Worm (Caenorhabditis elegans): ENCODE data around the gene dnj-18.
A peak's percentile ranks its signal among the peaks of the same experiment; 100 is the strongest.

Gene dnj-18

DNA sequence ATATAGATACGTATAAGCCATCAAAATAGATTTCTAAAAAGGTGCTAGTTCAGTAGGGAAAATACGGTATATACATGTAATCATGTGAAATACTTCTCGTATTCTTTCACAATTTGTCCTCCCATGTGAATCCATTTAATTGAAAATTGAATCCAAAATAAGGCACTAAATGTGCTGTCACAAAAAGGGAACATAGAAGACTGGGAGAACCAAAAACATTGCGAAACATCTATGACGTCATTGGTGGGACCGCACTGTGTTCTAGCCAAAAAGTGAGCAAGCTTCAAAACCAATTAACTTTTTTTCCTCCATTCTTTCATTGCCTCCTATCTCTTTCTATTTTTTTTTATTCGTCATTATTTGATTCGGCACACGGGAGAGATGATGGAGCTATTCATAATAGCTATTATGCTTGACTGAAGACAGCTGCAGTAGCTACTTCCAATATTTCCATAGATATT, 39.5 kb upstream of the dnj-18 start, which contains the start of gene cdka-1 (continued):
- TF ChIP-seq cebp-1 (GFP tag; IDR thresholded peaks at IDR 0.05) (no peak), cebp-1 (tag; optimal IDR thresholded peaks at IDR 0.05) (peak; percentile 86), dox-1 (GFP tag; IDR thresholded peaks at IDR 0.05) (no peak), ztf-3 (GFP tag; optimal IDR thresholded peaks at IDR 0.05) (no peak), egl-44 (GFP tag; IDR thresholded peaks at IDR 0.05) (no peak), D2030.7 (GFP tag; IDR thresholded peaks at IDR 0.05) (no peak), unc-62 (GFP tag; optimal IDR thresholded peaks at IDR 0.05) (no peak)

DNA sequence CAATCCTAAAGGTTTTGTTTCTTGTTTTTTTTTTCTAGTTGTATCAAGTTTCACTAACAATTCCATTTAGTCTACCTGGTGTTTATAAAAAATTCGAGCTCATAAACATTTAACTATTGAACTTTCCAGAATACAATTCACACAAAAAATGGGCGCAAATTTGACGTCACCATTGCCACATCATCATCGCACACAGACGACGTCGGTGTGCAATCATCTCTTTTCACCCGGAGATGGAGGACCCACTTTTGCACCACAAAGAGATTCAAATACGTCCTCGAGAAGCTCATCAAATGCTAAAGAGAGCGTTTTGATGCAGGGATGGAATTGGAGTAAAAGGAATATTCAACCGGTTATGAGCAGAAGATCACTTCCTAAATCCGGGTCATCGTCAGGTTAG, 38.5 kb upstream of the dnj-18 start:
- TF ChIP-seq ceh-27 (GFP tag; optimal IDR thresholded peaks at IDR 0.05), result peak; percentile 72
- TF ChIP-seq sptf-2 (GFP tag; optimal IDR thresholded peaks at IDR 0.05), result no peak
- TF ChIP-seq D2030.7 (GFP tag; IDR thresholded peaks at IDR 0.05), result no peak

DNA sequence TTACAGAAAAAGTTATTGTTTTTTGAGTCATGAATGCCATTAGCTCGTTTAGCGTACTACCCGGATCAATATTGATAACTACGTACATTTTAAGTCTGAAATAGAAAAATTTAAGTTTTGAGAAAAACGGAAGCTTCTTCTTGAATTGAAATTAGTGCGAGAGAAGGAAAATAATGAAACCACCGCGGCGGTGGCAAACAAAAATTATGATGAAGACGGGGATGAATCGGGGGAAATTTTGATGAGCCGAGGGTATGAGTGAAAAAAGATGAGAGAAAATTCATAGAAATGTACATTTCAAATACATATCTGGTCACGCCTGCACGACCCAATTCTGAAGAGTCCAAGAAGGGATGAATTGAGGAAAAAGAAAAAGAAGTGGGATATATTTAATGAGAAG, 32.6 kb upstream of the dnj-18 start, which contains the start of gene T23F11.4:
Gene T23F11.4, minus strand, starts transcription at position 101 of the 400 bp plus-strand sequence.
- no peak for TF ChIP-seq T26A5.8 (tag; optimal IDR thresholded peaks at IDR 0.05)
- no peak for TF ChIP-seq F33H1.4 (GFP tag; IDR thresholded peaks at IDR 0.05)
- TF ChIP-seq mxl-1 (tag; optimal IDR thresholded peaks at IDR 0.05), result no peak
- no peak for TF ChIP-seq F23B12.7 (tag; optimal IDR thresholded peaks at IDR 0.05; ENCODE audit: insufficient read depth)
- TF ChIP-seq F37B4.10 (GFP tag; IDR thresholded peaks at IDR 0.05), result no peak
- no peak for TF ChIP-seq lin-54 (GFP tag; optimal IDR thresholded peaks at IDR 0.05)
- TF ChIP-seq ceh-27 (GFP tag; optimal IDR thresholded peaks at IDR 0.05), result no peak
- TF ChIP-seq tlf-1 (GFP tag; optimal IDR thresholded peaks at IDR 0.05), result no peak
- TF ChIP-seq ekl-4 (GFP tag; IDR thresholded peaks at IDR 0.05), result no peak
- no peak for TF ChIP-seq nfyb-1 (GFP tag; IDR thresholded peaks at IDR 0.05)
- TF ChIP-seq egl-44 (GFP tag; IDR thresholded peaks at IDR 0.05), result no peak
- TF ChIP-seq hrde-1 (tag; optimal IDR thresholded peaks at IDR 0.05; ENCODE audit: borderline replicate concordance), result no peak
- TF ChIP-seq C06A6.2 (GFP tag; conservative IDR thresholded peaks at IDR 0.05), result no peak
- no peak for TF ChIP-seq ccch-3 (GFP tag; optimal IDR thresholded peaks at IDR 0.05)
- TF ChIP-seq Y56A3A.18 (GFP tag; IDR thresholded peaks at IDR 0.05), result no peak
- TF ChIP-seq Y53G8AR.9 (GFP tag; conservative IDR thresholded peaks at IDR 0.05), result no peak
- no peak for TF ChIP-seq sptf-2 (GFP tag; optimal IDR thresholded peaks at IDR 0.05)
- TF ChIP-seq him-1 (tag; optimal IDR thresholded peaks at IDR 0.05), result no peak
- TF ChIP-seq attf-3 (GFP tag; conservative IDR thresholded peaks at IDR 0.05), result no peak

DNA sequence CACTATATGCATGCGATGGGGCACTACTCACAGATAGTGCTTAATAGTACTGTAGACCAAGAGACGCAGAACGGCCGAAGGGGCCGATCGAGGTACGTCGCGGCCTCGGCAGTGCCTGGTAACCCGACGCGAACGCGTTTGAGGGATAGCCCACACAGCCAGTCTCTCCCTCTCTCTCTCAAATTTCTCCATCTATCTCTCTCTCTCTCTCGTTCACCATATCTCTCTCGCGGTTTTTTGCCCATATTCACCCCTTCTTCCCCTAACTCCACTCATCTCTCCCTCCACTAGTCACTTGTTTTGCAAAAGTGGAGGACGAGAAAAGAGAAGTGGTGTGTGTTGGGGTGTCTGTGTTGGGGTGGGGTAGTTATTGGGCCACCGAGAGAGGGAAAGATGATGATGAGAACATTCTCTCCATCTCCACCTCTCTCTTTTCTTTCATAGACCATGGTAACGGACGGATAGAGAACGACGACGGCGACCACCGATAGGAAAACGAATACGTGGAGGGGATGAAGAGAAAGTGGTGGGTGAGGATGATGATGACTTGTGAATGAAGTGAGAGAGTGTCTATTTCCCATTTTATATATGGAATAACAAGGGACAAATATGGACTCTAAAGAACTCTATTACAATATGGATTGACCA, 31.0 kb upstream of the dnj-18 start:
- TF ChIP-seq lir-1 (GFP tag; conservative IDR thresholded peaks at IDR 0.05), result peak; percentile 26; the same call in 1 of the 2 replicates
- TF ChIP-seq madf-8 (GFP tag; conservative IDR thresholded peaks at IDR 0.05), result no peak
- no peak for TF ChIP-seq snpc-3.4 (tag; optimal IDR thresholded peaks at IDR 0.05)
- peak; percentile 6 for TF ChIP-seq attf-5 (GFP tag; optimal IDR thresholded peaks at IDR 0.05)
- peak; percentile 86 for TF ChIP-seq ceh-27 (GFP tag; optimal IDR thresholded peaks at IDR 0.05)
- TF ChIP-seq hmg-1.2 (GFP tag; IDR thresholded peaks at IDR 0.05), result peak; percentile 54; the same call in 1 of the 2 replicates

DNA sequence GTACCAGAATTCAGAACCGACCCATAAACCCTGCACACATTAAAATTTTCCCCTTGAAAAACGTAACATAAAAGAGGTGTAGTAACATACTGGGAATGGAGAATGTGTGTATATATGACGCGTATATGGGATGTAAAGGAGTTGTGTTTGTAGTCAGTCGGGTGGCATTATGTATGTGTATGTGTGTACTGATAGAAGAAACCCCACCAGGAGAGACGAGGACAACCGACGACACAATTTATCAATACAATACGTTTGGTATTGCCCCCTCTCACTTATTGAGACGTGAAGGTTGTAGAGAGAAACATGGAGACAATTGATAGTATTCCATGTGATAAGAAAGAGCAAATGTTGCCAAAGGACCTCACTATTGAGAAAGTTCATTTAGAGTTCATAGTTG, 29.8 kb upstream of the dnj-18 start:
- no peak for TF ChIP-seq hmg-20 (GFP tag; IDR thresholded peaks at IDR 0.05)
- no peak for TF ChIP-seq F22D6.2 (tag; optimal IDR thresholded peaks at IDR 0.05)
- no peak for TF ChIP-seq T07F8.4 (tag; optimal IDR thresholded peaks at IDR 0.05)
- peak; percentile 23 for TF ChIP-seq nhr-80 (tag; optimal IDR thresholded peaks at IDR 0.05)

All from whole organism, young adult.